Fruit fly (Drosophila melanogaster): ENCODE results near the gene Pus1.

The Pus1 gene

DNA sequence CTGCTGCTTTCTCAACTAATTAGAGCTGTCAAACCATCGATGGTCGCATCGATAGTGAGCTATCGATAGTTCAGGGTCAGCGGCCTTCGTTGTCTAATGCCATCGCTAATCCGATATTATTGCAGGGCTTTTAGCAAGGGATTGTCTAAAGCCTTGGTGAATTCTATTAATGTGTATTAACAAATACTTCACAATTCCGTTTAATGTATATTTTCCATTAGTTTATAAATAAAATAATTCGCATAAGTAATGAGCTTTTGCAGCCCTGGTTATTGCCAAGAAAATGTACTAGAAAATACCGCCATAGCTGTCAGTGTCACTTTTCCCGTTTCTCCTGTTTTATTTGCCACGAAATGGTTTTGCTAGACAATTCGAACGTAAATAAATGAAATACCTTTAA lies 12.7 kb downstream of the Pus1 start, which contains the start of the genes EloB and Srp14 (continued):
- TF ChIP-seq CG18619 (GFP tag; optimal IDR thresholded peaks at IDR 0.05), result peak; percentile 73
- TF ChIP-seq Hey (tag; optimal IDR thresholded peaks at IDR 0.05), result no peak
- peak; percentile 50 for TF ChIP-seq CG17186 (GFP tag; optimal IDR thresholded peaks at IDR 0.05)
- TF ChIP-seq tio (GFP tag; optimal IDR thresholded peaks at IDR 0.05), result no peak
- TF ChIP-seq CG16815 (GFP tag; optimal IDR thresholded peaks at IDR 0.05), result peak; percentile 46
- TF ChIP-seq Mrtf (GFP tag; IDR thresholded peaks at IDR 0.05), result peak; percentile 64; the same call in 2 of the 3 replicates
- no peak for TF ChIP-seq fru (optimal IDR thresholded peaks at IDR 0.05)
- no peak for TF ChIP-seq Kr (GFP tag; optimal IDR thresholded peaks at IDR 0.05)
- TF ChIP-seq Atf3 (GFP tag; optimal IDR thresholded peaks at IDR 0.05), result peak; percentile 61
- peak; percentile 95 for TF ChIP-seq CG14710 (tag; optimal IDR thresholded peaks at IDR 0.05)
- TF ChIP-seq luna (GFP tag; optimal IDR thresholded peaks at IDR 0.05), result no peak
- peak; percentile 43; the same call in 1 of the 2 replicates for TF ChIP-seq Awh (GFP tag; IDR thresholded peaks at IDR 0.05)
- peak; percentile 78 for TF ChIP-seq CG6765 (GFP tag; optimal IDR thresholded peaks at IDR 0.05)
- TF ChIP-seq CG10431 (GFP tag; optimal IDR thresholded peaks at IDR 0.05), result no peak
- TF ChIP-seq croc (GFP tag; conservative IDR thresholded peaks at IDR 0.05), result 0 out of 3 replicates have a peak, but pooled peaks have one; percentile 30
- no peak for TF ChIP-seq pfk (GFP tag; optimal IDR thresholded peaks at IDR 0.05)
- peak; percentile 66 for TF ChIP-seq jumu (GFP tag; optimal IDR thresholded peaks at IDR 0.05)
- peak; percentile 63 for TF ChIP-seq kay (GFP tag; optimal IDR thresholded peaks at IDR 0.05)
- TF ChIP-seq ranshi (GFP tag; IDR thresholded peaks at IDR 0.05), result no peak
- TF ChIP-seq Doc2 (GFP tag; IDR thresholded peaks at IDR 0.05), result no peak
- peak in 1 of 2 experiments; percentile 87 for TF ChIP-seq Hr78 (GFP tag; optimal IDR thresholded peaks at IDR 0.05)
- peak; percentile 90 for TF ChIP-seq zfh2 (GFP tag; optimal IDR thresholded peaks at IDR 0.05)
- peak; percentile 33 for TF ChIP-seq CG6813 (GFP tag; optimal IDR thresholded peaks at IDR 0.05)
- TF ChIP-seq jing (GFP tag; optimal IDR thresholded peaks at IDR 0.05), result no peak
- peak; percentile 59 for TF ChIP-seq CG13123 (GFP tag; optimal IDR thresholded peaks at IDR 0.05)
- TF ChIP-seq cwo (GFP tag; optimal IDR thresholded peaks at IDR 0.05), result peak; percentile 52
- peak; percentile 85 for TF ChIP-seq CG9727 (GFP tag; optimal IDR thresholded peaks at IDR 0.05)
- TF ChIP-seq odd (GFP tag; optimal IDR thresholded peaks at IDR 0.05), result no peak
- peak; percentile 47 for TF ChIP-seq schlank (tag; optimal IDR thresholded peaks at IDR 0.05)
- TF ChIP-seq Gug (GFP tag; IDR thresholded peaks at IDR 0.05), result peak; percentile 86
- peak; percentile 84 for TF ChIP-seq CG15601 (tag; optimal IDR thresholded peaks at IDR 0.05)
- TF ChIP-seq Camta (GFP tag; optimal IDR thresholded peaks at IDR 0.05), result peak; percentile 77
- peak; percentile 74 for TF ChIP-seq Bdp1 (GFP tag; optimal IDR thresholded peaks at IDR 0.05)
- no peak for TF ChIP-seq nau (GFP tag; optimal IDR thresholded peaks at IDR 0.05)
- TF ChIP-seq crol (GFP tag; IDR thresholded peaks at IDR 0.05), result peak; percentile 52; the same call in 1 of the 2 replicates
- peak; percentile 2 for TF ChIP-seq CG15479 (GFP tag; optimal IDR thresholded peaks at IDR 0.05)
- peak; percentile 70; the same call in 1 of the 2 replicates for TF ChIP-seq CG32767 (GFP tag; IDR thresholded peaks at IDR 0.05)
- no peak for TF ChIP-seq gce (GFP tag; IDR thresholded peaks at IDR 0.05)
- TF ChIP-seq NC2β (GFP tag; optimal IDR thresholded peaks at IDR 0.05), result peak; percentile 86
- TF ChIP-seq CG30403 (GFP tag; optimal IDR thresholded peaks at IDR 0.05), result peak; percentile 90
- no peak for TF ChIP-seq cad (GFP tag; optimal IDR thresholded peaks at IDR 0.05)
- peak; percentile 92 for TF ChIP-seq mld (GFP tag; IDR thresholded peaks at IDR 0.05; ENCODE audit: partially characterized antibody)
- TF ChIP-seq h (optimal IDR thresholded peaks at IDR 0.05), result no peak
- TF ChIP-seq CG6854 (GFP tag; optimal IDR thresholded peaks at IDR 0.05), result peak; percentile 54
- peak; percentile 95 for TF ChIP-seq Dref (GFP tag; IDR thresholded peaks at IDR 0.05)
- TF ChIP-seq CG9797 (GFP tag; optimal IDR thresholded peaks at IDR 0.05), result peak; percentile 80
- peak in 1 of 2 experiments; percentile 82 for TF ChIP-seq bsh (GFP tag; optimal IDR thresholded peaks at IDR 0.05)
- peak; percentile 87 for TF ChIP-seq CG3847 (GFP tag; IDR thresholded peaks at IDR 0.05)
- peak; percentile 98 for TF ChIP-seq Scr (GFP tag; IDR thresholded peaks at IDR 0.05; ENCODE audit: partially characterized antibody)
- peak; percentile 86 for TF ChIP-seq CHES-1-like (GFP tag; optimal IDR thresholded peaks at IDR 0.05)
- peak; percentile 57 for TF ChIP-seq pnt (GFP tag; optimal IDR thresholded peaks at IDR 0.05)

Data from whole organism, embryonic.